Fruit fly (Drosophila melanogaster) whole organism, adult: ENCODE measurements around the gene CG3534.

ENCODE experiments used
- CG11617 ChIP-seq: fragments of 200-800 bp; sonication (Bioruptor generic); optimal IDR thresholded peaks from 2 replicates; lab custom pipeline; 2017; ENCODE audit warnings: mild to moderate bottlenecking, missing biosample characterization, missing genetic modification reagents, missing genetic modification characterization
- CG12768 ChIP-seq: fragments of 200-800 bp; sonication (Bioruptor generic); optimal IDR thresholded peaks from 2 replicates; lab custom pipeline; 2017; ENCODE audit warnings: missing biosample characterization, missing genetic modification characterization, mild to moderate bottlenecking, moderate library complexity, missing genetic modification reagents
- CG14711 ChIP-seq: fragments of 200-800 bp; sonication (Bioruptor generic); optimal IDR thresholded peaks from 2 replicates; lab custom pipeline; 2018; ENCODE audit warnings: missing biosample characterization, mild to moderate bottlenecking, missing genetic modification characterization, moderate library complexity
- CG1620 ChIP-seq: fragments of 200-800 bp; sonication (Bioruptor generic); optimal IDR thresholded peaks from 2 replicates; lab custom pipeline; 2016; ENCODE audit warnings: missing biosample characterization, missing genetic modification characterization
- CG33017 ChIP-seq: fragments of 200-800 bp; sonication (Bioruptor generic); optimal IDR thresholded peaks from 2 replicates; lab custom pipeline; 2018; ENCODE audit warnings: missing biosample characterization, mild to moderate bottlenecking, missing genetic modification characterization, moderate library complexity
- CG5204 ChIP-seq: fragments of 200-800 bp; sonication (Bioruptor generic); optimal IDR thresholded peaks from 2 replicates; lab custom pipeline; 2016; ENCODE audit warnings: missing biosample characterization, missing genetic modification characterization
- CG7045 ChIP-seq: fragments of 200-800 bp; sonication (Bioruptor generic); optimal IDR thresholded peaks from 2 replicates; lab custom pipeline; 2017; ENCODE audit warnings: missing biosample characterization, mild to moderate bottlenecking, missing genetic modification characterization
- CG7101 ChIP-seq: fragments of 200-800 bp; sonication (Bioruptor generic); optimal IDR thresholded peaks from 2 replicates; lab custom pipeline; 2018; ENCODE audit warnings: missing biosample characterization, mild to moderate bottlenecking, missing genetic modification characterization, moderate library complexity
- Clk ChIP-seq: fragments of 200-800 bp; sonication (Bioruptor generic); optimal IDR thresholded peaks from 2 replicates; lab custom pipeline; 2017; ENCODE audit warnings: missing biosample characterization, missing genetic modification characterization
- Crg-1 ChIP-seq: fragments of 200-800 bp; sonication (Bioruptor generic); optimal IDR thresholded peaks from 2 replicates; lab custom pipeline; 2016; ENCODE audit warnings: missing biosample characterization, missing genetic modification characterization
- Hr96 ChIP-seq: fragments of 200-800 bp; sonication (Bioruptor generic); optimal IDR thresholded peaks from 2 replicates; lab custom pipeline; 2016; ENCODE audit warnings: missing biosample characterization, missing genetic modification characterization
- Mnt ChIP-seq: fragments of 200-800 bp; sonication (Bioruptor generic); optimal IDR thresholded peaks from 2 replicates; lab custom pipeline; 2016; ENCODE audit warnings: missing biosample characterization, mild to moderate bottlenecking, missing genetic modification characterization
- bab1 ChIP-seq: fragments of 200-800 bp; sonication (Bioruptor generic); optimal IDR thresholded peaks from 3 replicates; lab custom pipeline; 2019; ENCODE audit warnings: missing biosample characterization, mild to moderate bottlenecking, missing genetic modification characterization, moderate library complexity
- cic ChIP-seq: fragments of 200-800 bp; sonication (Bioruptor generic); optimal IDR thresholded peaks from 2 replicates; lab custom pipeline; 2017; ENCODE audit warnings: missing biosample characterization, mild to moderate bottlenecking, missing genetic modification characterization, moderate library complexity
- cnc ChIP-seq, 2 experiments: fragments of >200 bp; optimal IDR thresholded peaks; 2 replicates each; lab custom pipeline; 2017
- kay ChIP-seq: fragments of 200-800 bp; sonication (Bioruptor generic); peaks from one replicate; lab custom pipeline; 2016; ENCODE audit warnings: missing biosample characterization, missing genetic modification characterization, borderline replicate concordance
- ovo ChIP-seq: fragments of 200-800 bp; sonication (Bioruptor generic); optimal IDR thresholded peaks from 2 replicates; lab custom pipeline; 2016; ENCODE audit warnings: missing biosample characterization, missing genetic modification characterization
- pad ChIP-seq: fragments of 200-800 bp; sonication (Bioruptor generic); optimal IDR thresholded peaks from 3 replicates; lab custom pipeline; 2017; ENCODE audit warnings: missing biosample characterization, missing genetic modification characterization, mild to moderate bottlenecking, moderate library complexity, missing genetic modification reagents
- tj ChIP-seq: fragments of 200-800 bp; sonication (Bioruptor generic); optimal IDR thresholded peaks from 3 replicates; lab custom pipeline; 2017; ENCODE audit warnings: missing biosample characterization, mild to moderate bottlenecking, missing genetic modification characterization, moderate library complexity
- toe ChIP-seq: fragments of 200-800 bp; sonication (Bioruptor generic); optimal IDR thresholded peaks from 2 replicates; lab custom pipeline; 2016; ENCODE audit warnings: missing biosample characterization, missing genetic modification characterization

Gene CG3534

dm6 chr3R:16980958-16981623 is 15.2 kb upstream of the CG3534 start:
- TF ChIP-seq CG7101 (tag; lab: Kevin White, UChicago), result peak; percentile 2
- peak; percentile 53 for TF ChIP-seq kay (GFP tag; lab: Kevin White, UChicago)
- TF ChIP-seq Crg-1 (GFP tag; lab: Kevin White, UChicago), result no peak

- no peak for TF ChIP-seq pad (GFP tag; lab: Kevin White, UChicago)
- TF ChIP-seq tj (GFP tag; lab: Kevin White, UChicago), result no peak
- TF ChIP-seq cic (GFP tag; lab: Kevin White, UChicago), result peak; percentile 74
- TF ChIP-seq CG12768 (GFP tag; lab: Kevin White, UChicago), result peak; percentile 12
- TF ChIP-seq kay (GFP tag; lab: Kevin White, UChicago), result peak; percentile 78
- TF ChIP-seq CG33017 (tag; lab: Kevin White, UChicago), result peak; percentile 23
- TF ChIP-seq Mnt (GFP tag; lab: Kevin White, UChicago), result no peak
These were observed 14.0 kb upstream of the CG3534 start, which contains the start of gene AhcyL2 for dm6 chr3R:16982108-16982707. AhcyL2 (minus strand) TSS chr3R:16982158.

- TF ChIP-seq CG11617 (no peak), ovo (no peak), CG33017 (tag; lab: Kevin White, UChicago) (no peak), CG7101 (tag; lab: Kevin White, UChicago) (no peak), CG5204 (GFP tag; lab: Kevin White, UChicago) (no peak), cic (GFP tag; lab: Kevin White, UChicago) (no peak), CG1620 (GFP tag; lab: Kevin White, UChicago) (no peak), bab1 (GFP tag; lab: Kevin White, UChicago) (no peak), Clk (GFP tag; lab: Kevin White, UChicago) (no peak), tj (GFP tag; lab: Kevin White, UChicago) (no peak), cnc (optimal IDR thresholded peaks at IDR 0.05; lab: Kevin White, UChicago) (no peak), toe (no peak), CG14711 (tag; lab: Kevin White, UChicago) (no peak), CG7045 (GFP tag; lab: Kevin White, UChicago) (no peak), Mnt (GFP tag; lab: Kevin White, UChicago) (no peak)
These were observed 13.2 kb upstream of the CG3534 start for dm6 chr3R:16983001-16983400.

- TF ChIP-seq Mnt (GFP tag; lab: Kevin White, UChicago) (no peak), tj (GFP tag; lab: Kevin White, UChicago) (no peak), Hr96 (GFP tag; lab: Kevin White, UChicago) (no peak), bab1 (GFP tag; lab: Kevin White, UChicago) (no peak), CG14711 (tag; lab: Kevin White, UChicago) (no peak)
These were observed 12.0 kb upstream of the CG3534 start for dm6 chr3R:16984221-16984620.

- TF ChIP-seq kay (GFP tag; lab: Kevin White, UChicago), result peak; percentile 79
- no peak for TF ChIP-seq CG14711 (tag; lab: Kevin White, UChicago)
These were observed 10.7 kb upstream of the CG3534 start for dm6 chr3R:16985547-16985946.

dm6 chr3R:16986181-16987074 is 9.8 kb upstream of the CG3534 start:
- TF ChIP-seq CG12768 (GFP tag; lab: Kevin White, UChicago), result peak; percentile 94
- peak; percentile 88 for TF ChIP-seq tj (GFP tag; lab: Kevin White, UChicago)
- peak; percentile 94 for TF ChIP-seq Clk (GFP tag; lab: Kevin White, UChicago)
- peak; percentile 88 for TF ChIP-seq bab1 (GFP tag; lab: Kevin White, UChicago)
- TF ChIP-seq CG33017 (tag; lab: Kevin White, UChicago), result peak; percentile 96
- TF ChIP-seq cnc (optimal IDR thresholded peaks at IDR 0.05; lab: Kevin White, UChicago), result no peak
- TF ChIP-seq ovo, result peak; percentile 66
- TF ChIP-seq toe, result peak; percentile 94
- TF ChIP-seq CG7101 (tag; lab: Kevin White, UChicago), result peak; percentile 95
- peak; percentile 98 for TF ChIP-seq Hr96 (GFP tag; lab: Kevin White, UChicago)
- peak; percentile 86 for TF ChIP-seq CG14711 (tag; lab: Kevin White, UChicago)
- peak; percentile 92 for TF ChIP-seq Mnt (GFP tag; lab: Kevin White, UChicago)
- TF ChIP-seq kay (GFP tag; lab: Kevin White, UChicago), result peak; percentile 87
- peak; percentile 94 for TF ChIP-seq Crg-1 (GFP tag; lab: Kevin White, UChicago)
- peak; percentile 97 for TF ChIP-seq CG5204 (GFP tag; lab: Kevin White, UChicago)
- TF ChIP-seq pad (GFP tag; lab: Kevin White, UChicago), result peak; percentile 88
- peak; percentile 98 for TF ChIP-seq cic (GFP tag; lab: Kevin White, UChicago)
- TF ChIP-seq CG11617, result peak; percentile 94
- peak; percentile 89 for TF ChIP-seq CG1620 (GFP tag; lab: Kevin White, UChicago)
- TF ChIP-seq CG7045 (GFP tag; lab: Kevin White, UChicago), result peak; percentile 98
